Worm (Caenorhabditis elegans): ENCODE measurements around the gene ZC250.4.

Gene ZC250.4

ce11 chrV:5790497-5791280 is 22.2 kb downstream of the ZC250.4 start, which contains the start of the genes nhr-142 and F44E7.9:
Gene nhr-142, minus strand, starts transcription at chrV:5790553.
Gene F44E7.9, plus strand, starts transcription at chrV:5791230.
- TF ChIP-seq ceh-43 (GFP tag; optimal IDR thresholded peaks at IDR 0.05) = peak; percentile 16
- TF ChIP-seq elt-3 (tag; optimal IDR thresholded peaks at IDR 0.05) = no peak
- TF ChIP-seq mls-2 (tag; optimal IDR thresholded peaks at IDR 0.05) = no peak
- TF ChIP-seq elt-1 (tag; optimal IDR thresholded peaks at IDR 0.05; ENCODE audit: borderline replicate concordance, insufficient read depth) = no peak
- no peak for TF ChIP-seq mab-5 (tag; optimal IDR thresholded peaks at IDR 0.05)
- TF ChIP-seq ztf-11 (tag; optimal IDR thresholded peaks at IDR 0.05) = no peak
- TF ChIP-seq lin-13 (tag; optimal IDR thresholded peaks at IDR 0.05) = peak; percentile 83
- no peak for TF ChIP-seq nhr-12 (tag; optimal IDR thresholded peaks at IDR 0.05)
- peak; percentile 23 for TF ChIP-seq bed-3 (GFP tag; optimal IDR thresholded peaks at IDR 0.05)
- no peak for TF ChIP-seq lin-32 (GFP tag; optimal IDR thresholded peaks at IDR 0.05)
- TF ChIP-seq M03D4.4 (tag; optimal IDR thresholded peaks at IDR 0.05) = peak; percentile 50
- TF ChIP-seq snpc-4 (tag; optimal IDR thresholded peaks at IDR 0.05) = no peak
- TF ChIP-seq nhr-28 (tag; optimal IDR thresholded peaks at IDR 0.05) = no peak
- no peak for TF ChIP-seq tbx-8 (GFP tag; optimal IDR thresholded peaks at IDR 0.05)
- TF ChIP-seq mep-1 (tag; optimal IDR thresholded peaks at IDR 0.05) = peak; percentile 80
- peak; percentile 71 for TF ChIP-seq drap-1 (GFP tag; optimal IDR thresholded peaks at IDR 0.05)
- TF ChIP-seq cnd-1 (tag; optimal IDR thresholded peaks at IDR 0.05) = peak; percentile 4
- no peak for TF ChIP-seq sem-2 (GFP tag; optimal IDR thresholded peaks at IDR 0.05)
- peak; percentile 37 for TF ChIP-seq unc-120 (tag; optimal IDR thresholded peaks at IDR 0.05; ENCODE audit: poor library complexity, severe bottlenecking)
- no peak for TF ChIP-seq blmp-1 (tag; optimal IDR thresholded peaks at IDR 0.05)
- peak; percentile 29 for TF ChIP-seq unc-62 (GFP tag; optimal IDR thresholded peaks at IDR 0.05)
- TF ChIP-seq ham-2 (GFP tag; optimal IDR thresholded peaks at IDR 0.05) = no peak
- TF ChIP-seq lsy-2 (tag; optimal IDR thresholded peaks at IDR 0.05) = peak; percentile 72
- TF ChIP-seq nhr-76 (tag; optimal IDR thresholded peaks at IDR 0.05) = no peak
- no peak for TF ChIP-seq ceh-83 (GFP tag; optimal IDR thresholded peaks at IDR 0.05)
- TF ChIP-seq hlh-1 (tag; optimal IDR thresholded peaks at IDR 0.05) = no peak
- peak; percentile 47 for TF ChIP-seq nhr-237 (tag; optimal IDR thresholded peaks at IDR 0.05)
- TF ChIP-seq ceh-39 (tag; optimal IDR thresholded peaks at IDR 0.05) = no peak
- TF ChIP-seq nhr-2 (tag; optimal IDR thresholded peaks at IDR 0.05) = no peak
- peak; percentile 49 for TF ChIP-seq ces-1 (GFP tag; optimal IDR thresholded peaks at IDR 0.05)
- no peak for TF ChIP-seq zip-8 (tag; optimal IDR thresholded peaks at IDR 0.05)
- TF ChIP-seq sptf-1 (tag; optimal IDR thresholded peaks at IDR 0.05) = peak; percentile 77
- TF ChIP-seq unc-39 (tag; optimal IDR thresholded peaks at IDR 0.05) = no peak
- TF ChIP-seq flh-1 (GFP tag; optimal IDR thresholded peaks at IDR 0.05) = no peak
- TF ChIP-seq pha-4 (tag; optimal IDR thresholded peaks at IDR 0.05) = peak; percentile 36

- no peak for TF ChIP-seq nhr-28 (tag; optimal IDR thresholded peaks at IDR 0.05)
- no peak for TF ChIP-seq bed-3 (GFP tag; optimal IDR thresholded peaks at IDR 0.05)
- no peak for TF ChIP-seq ceh-43 (GFP tag; optimal IDR thresholded peaks at IDR 0.05)
- TF ChIP-seq lin-13 (tag; optimal IDR thresholded peaks at IDR 0.05) = no peak
- no peak for TF ChIP-seq flh-1 (GFP tag; optimal IDR thresholded peaks at IDR 0.05)
- TF ChIP-seq zip-8 (tag; optimal IDR thresholded peaks at IDR 0.05) = no peak
- TF ChIP-seq lin-32 (GFP tag; optimal IDR thresholded peaks at IDR 0.05) = no peak
- no peak for TF ChIP-seq nhr-2 (tag; optimal IDR thresholded peaks at IDR 0.05)
- TF ChIP-seq elt-3 (tag; optimal IDR thresholded peaks at IDR 0.05) = no peak
- no peak for TF ChIP-seq nhr-237 (tag; optimal IDR thresholded peaks at IDR 0.05)
- no peak for TF ChIP-seq mab-5 (tag; optimal IDR thresholded peaks at IDR 0.05)
- no peak for TF ChIP-seq nhr-76 (tag; optimal IDR thresholded peaks at IDR 0.05)
- no peak for TF ChIP-seq ceh-83 (GFP tag; optimal IDR thresholded peaks at IDR 0.05)
These were observed 24.3 kb downstream of the ZC250.4 start for ce11 chrV:5788650-5789049.

- TF ChIP-seq tbx-8 (GFP tag; optimal IDR thresholded peaks at IDR 0.05) (no peak), bed-3 (GFP tag; optimal IDR thresholded peaks at IDR 0.05) (no peak), hlh-1 (tag; optimal IDR thresholded peaks at IDR 0.05) (no peak), nhr-28 (tag; optimal IDR thresholded peaks at IDR 0.05) (no peak), nhr-12 (tag; optimal IDR thresholded peaks at IDR 0.05) (no peak), mls-2 (tag; optimal IDR thresholded peaks at IDR 0.05) (no peak), nhr-237 (tag; optimal IDR thresholded peaks at IDR 0.05) (no peak), unc-39 (tag; optimal IDR thresholded peaks at IDR 0.05) (no peak), sem-2 (GFP tag; optimal IDR thresholded peaks at IDR 0.05) (no peak), M03D4.4 (tag; optimal IDR thresholded peaks at IDR 0.05) (no peak), ceh-39 (tag; optimal IDR thresholded peaks at IDR 0.05) (no peak), zip-8 (tag; optimal IDR thresholded peaks at IDR 0.05) (no peak), flh-1 (GFP tag; optimal IDR thresholded peaks at IDR 0.05) (no peak), blmp-1 (tag; optimal IDR thresholded peaks at IDR 0.05) (no peak), mep-1 (tag; optimal IDR thresholded peaks at IDR 0.05) (no peak), elt-3 (tag; optimal IDR thresholded peaks at IDR 0.05) (no peak), lsy-2 (tag; optimal IDR thresholded peaks at IDR 0.05) (no peak)
These were observed 27.6 kb downstream of the ZC250.4 start, which contains the start of gene F44E7.7 for ce11 chrV:5785372-5785771. Gene F44E7.7, minus strand, starts transcription at chrV:5785472.

All from whole organism, mixed stage, embryonic.